Worm (Caenorhabditis elegans) whole organism, L3 larva: ENCODE measurements around the gene F07C3.3.

Experiments
- ama-1 ChIP-seq: fragments of 150-350 bp; optimal IDR thresholded peaks from 2 replicates; lab custom pipeline; 2018
- ceh-9 ChIP-seq: sonication (generic microtip); optimal IDR thresholded peaks from 2 replicates; lab custom pipeline; 2018; ENCODE audit warnings: missing biosample characterization, missing genetic modification characterization
- pqm-1 ChIP-seq: fragments of 150-350 bp; optimal IDR thresholded peaks from 2 replicates; lab custom pipeline; 2017; ENCODE audit warnings: missing biosample characterization, missing genetic modification characterization, inconsistent platforms
- ztf-11 ChIP-seq: fragments of 150-350 bp; optimal IDR thresholded peaks from 2 replicates; lab custom pipeline; 2014; ENCODE audit warnings: missing biosample characterization, missing genetic modification characterization

ce11 chrV:9194055-9194454 lies 38.1 kb downstream of the F07C3.3 start:
- TF ChIP-seq pqm-1 (tag; lab: Kevin White, UChicago) (no peak), ceh-9 (tag; lab: Kevin White, UChicago) (no peak), ama-1 (lab: Kevin White, UChicago) (no peak), ztf-11 (tag; lab: Kevin White, UChicago) (no peak)
